Fruit fly (Drosophila melanogaster) whole organism, wandering third instar larva: ENCODE measurements around the gene Ssdp.

Experiments used
- Abd-B ChIP-seq: fragments of >200 bp; optimal IDR thresholded peaks from 2 replicates; lab custom pipeline; 2017; ENCODE audit warnings: missing biosample characterization, missing genetic modification characterization
- Hr83 ChIP-seq: fragments of 200-300 bp; sonication (Bioruptor generic); optimal IDR thresholded peaks from 2 replicates; lab custom pipeline; 2016; ENCODE audit warnings: missing biosample characterization, mild to moderate bottlenecking, missing genetic modification characterization, moderate library complexity; ENCODE audit not compliant: poor library complexity, severe bottlenecking
- OdsH ChIP-seq: fragments of 200-800 bp; sonication (Bioruptor generic); optimal IDR thresholded peaks from 2 replicates; lab custom pipeline; 2016; ENCODE audit warnings: missing biosample characterization, mild to moderate bottlenecking, missing genetic modification characterization
- Rel ChIP-seq, 2 experiments: fragments of 200-800 bp; sonication (Bioruptor generic) in 1 of 2; optimal IDR thresholded peaks; 2 replicates in 1 of 2; 3 replicates in 1 of 2; lab custom pipeline; 2016 to 2019; ENCODE audit warnings: mild to moderate bottlenecking in 2 of 2, missing biosample characterization in 2 of 2, missing genetic modification characterization in 2 of 2, moderate library complexity in 1 of 2
- jim ChIP-seq: fragments of 175-275, 200-325 bp; sonication (Bioruptor generic); optimal IDR thresholded peaks from 2 replicates; lab custom pipeline; 2016; ENCODE audit warnings: missing biosample characterization, mild to moderate bottlenecking, missing genetic modification characterization
- pan ChIP-seq: fragments of >200 bp; optimal IDR thresholded peaks from 2 replicates; lab custom pipeline; 2017
- sv ChIP-seq: fragments of 200-800 bp; sonication (Bioruptor generic); optimal IDR thresholded peaks from 3 replicates; lab custom pipeline; 2016; ENCODE audit warnings: missing biosample characterization, missing genetic modification characterization
- usp ChIP-seq: fragments of >200 bp; optimal IDR thresholded peaks from 2 replicates; lab custom pipeline; 2017; ENCODE audit warnings: missing biosample characterization, missing genetic modification characterization

DNA sequence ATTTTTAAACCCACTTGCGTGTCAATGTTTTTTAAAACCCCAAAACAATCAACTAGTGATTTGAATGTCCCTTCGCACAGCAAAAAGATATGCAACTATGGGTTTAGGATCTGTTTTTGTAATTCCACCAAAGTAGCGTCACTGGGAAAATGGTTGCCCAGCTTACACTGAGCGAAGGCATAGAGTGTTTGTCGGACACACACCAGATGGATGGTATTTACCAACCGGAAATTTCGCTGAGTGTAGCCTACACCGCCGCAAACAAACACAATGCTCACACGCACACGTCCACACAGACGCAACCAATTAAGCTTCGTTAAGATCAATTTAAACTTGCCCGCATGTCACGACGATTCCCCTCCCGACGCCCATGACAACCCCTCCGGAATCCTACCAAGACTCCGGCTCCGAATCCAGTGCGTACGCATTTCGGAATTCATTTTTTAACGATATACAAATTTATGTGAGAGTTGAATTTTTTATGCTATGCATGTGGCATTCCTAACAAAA is 29.4 kb upstream of the Ssdp start:
- TF ChIP-seq OdsH (GFP tag; lab: Kevin White, UChicago) (no peak), sv (GFP tag; lab: Kevin White, UChicago) (no peak), usp (GFP tag; lab: Kevin White, UChicago) (no peak), jim (GFP tag; lab: Kevin White, UChicago) (no peak), Hr83 (GFP tag; lab: Kevin White, UChicago) (no peak), pan (lab: Kevin White, UChicago) (no peak), Abd-B (GFP tag; lab: Kevin White, UChicago) (no peak), Rel (GFP tag; optimal IDR thresholded peaks at IDR 0.05; lab: Kevin White, UChicago) (no peak), Rel (tag; optimal IDR thresholded peaks at IDR 0.05; lab: Kevin White, UChicago) (no peak)
